Fruit fly (Drosophila melanogaster): Measurements from ENCODE around the gene rtp.

The rtp gene

dm6 chr3R:5264251-5265098 lies 27.4 kb upstream of the rtp start (continued):
- TF ChIP-seq Rfx (GFP tag; IDR thresholded peaks at IDR 0.05) (peak; percentile 49; the same call in 1 of the 2 replicates), pb (GFP tag; optimal IDR thresholded peaks at IDR 0.05) (no peak), CG8388 (GFP tag; optimal IDR thresholded peaks at IDR 0.05) (peak; percentile 22), pfk (GFP tag; optimal IDR thresholded peaks at IDR 0.05) (no peak), ken (GFP tag; IDR thresholded peaks at IDR 0.05) (no peak), CG12219 (GFP tag; optimal IDR thresholded peaks at IDR 0.05) (peak; percentile 42), ems (GFP tag; optimal IDR thresholded peaks at IDR 0.05) (no peak), Gsc (GFP tag; IDR thresholded peaks at IDR 0.05) (no peak), HHEX (GFP tag; optimal IDR thresholded peaks at IDR 0.05) (peak; percentile 29), cato (GFP tag; optimal IDR thresholded peaks at IDR 0.05; ENCODE audit: borderline replicate concordance) (no peak)

dm6 chr3R:5263311-5264250 lies 26.5 kb upstream of the rtp start:
- TF ChIP-seq Xbp1 (GFP tag; optimal IDR thresholded peaks at IDR 0.05) (peak; percentile 82), Lhr (GFP tag; optimal IDR thresholded peaks at IDR 0.05) (no peak), CG3407 (GFP tag; optimal IDR thresholded peaks at IDR 0.05) (peak; percentile 43), mam (GFP tag; optimal IDR thresholded peaks at IDR 0.05) (peak; percentile 10), sens (GFP tag) (peak; percentile 55), CG4404 (GFP tag; IDR thresholded peaks at IDR 0.05) (peak; percentile 61), CG15514 (GFP tag; optimal IDR thresholded peaks at IDR 0.05) (peak; percentile 66), CG30403 (GFP tag; optimal IDR thresholded peaks at IDR 0.05) (peak; percentile 74), CG32767 (GFP tag; IDR thresholded peaks at IDR 0.05) (peak; percentile 81), psq (GFP tag; optimal IDR thresholded peaks at IDR 0.05) (peak; percentile 79), Oli (tag; optimal IDR thresholded peaks at IDR 0.05) (peak; percentile 92), kah (GFP tag; optimal IDR thresholded peaks at IDR 0.05) (peak; percentile 74), sqz (GFP tag; optimal IDR thresholded peaks at IDR 0.05) (peak; percentile 80), NfI (GFP tag; optimal IDR thresholded peaks at IDR 0.05) (peak; percentile 80), Dip3 (GFP tag; optimal IDR thresholded peaks at IDR 0.05) (no peak), otp (GFP tag; IDR thresholded peaks at IDR 0.05) (no peak; the same call in 2 of the 3 replicates), Fer3 (tag; optimal IDR thresholded peaks at IDR 0.05) (peak; percentile 73), HHEX (GFP tag; optimal IDR thresholded peaks at IDR 0.05) (peak; percentile 88), CG11696 (GFP tag; IDR thresholded peaks at IDR 0.05) (peak; percentile 61), CG5953 (GFP tag; IDR thresholded peaks at IDR 0.05) (no peak; the same call in 1 of the 2 replicates), Taf1 (GFP tag; IDR thresholded peaks at IDR 0.05) (no peak), en (GFP tag; optimal IDR thresholded peaks at IDR 0.05) (no peak), Dp (GFP tag; optimal IDR thresholded peaks at IDR 0.05) (no peak), unpg (GFP tag; optimal IDR thresholded peaks at IDR 0.05) (peak; percentile 83), ttk (GFP tag; IDR thresholded peaks at IDR 0.05) (peak; percentile 70), CG11093 (GFP tag; IDR thresholded peaks at IDR 0.05) (peak; percentile 73; the same call in 1 of the 3 replicates), CG17568 (GFP tag; optimal IDR thresholded peaks at IDR 0.05) (peak; percentile 83), odd (GFP tag; optimal IDR thresholded peaks at IDR 0.05) (peak; percentile 89), CG4854 (GFP tag; optimal IDR thresholded peaks at IDR 0.05) (peak; percentile 23), CG30431 (GFP tag; optimal IDR thresholded peaks at IDR 0.05) (peak; percentile 77), CG6689 (GFP tag; IDR thresholded peaks at IDR 0.05) (peak; percentile 85), gem (tag; optimal IDR thresholded peaks at IDR 0.05) (peak; percentile 94), CG17328 (GFP tag; IDR thresholded peaks at IDR 0.05) (peak; percentile 55), CG7963 (GFP tag; IDR thresholded peaks at IDR 0.05; ENCODE audit: partially characterized antibody) (no peak), Nf-YA (GFP tag; IDR thresholded peaks at IDR 0.05) (peak; percentile 15; the same call in 1 of the 2 replicates), ac (GFP tag; optimal IDR thresholded peaks at IDR 0.05) (peak; percentile 72)
